Fruit fly (Drosophila melanogaster) whole organism, prepupa: ENCODE measurements around the gene CG14915.
A peak's percentile ranks its signal among the peaks of the same experiment; 100 is the strongest.

ENCODE experiments used
- Blimp-1 ChIP-seq: fragments of 200-800 bp; sonication (Bioruptor generic); optimal IDR thresholded peaks from 3 replicates; lab custom pipeline; 2017; ENCODE audit warnings: missing biosample characterization, missing genetic modification characterization, mild to moderate bottlenecking, moderate library complexity, missing genetic modification reagents
- CG10631 ChIP-seq: fragments of 200-800 bp; sonication (Bioruptor generic); optimal IDR thresholded peaks from 2 replicates; lab custom pipeline; 2016; ENCODE audit warnings: missing biosample characterization, missing genetic modification characterization
- CG15336 ChIP-seq: fragments of 200-800 bp; sonication (Bioruptor generic); IDR thresholded peaks from 2 replicates; pipeline ENCODE4 v1.3.6; 2022; ENCODE audit warnings: missing biosample characterization, missing genetic modification characterization
- CG16779 ChIP-seq: fragments of 200-800 bp; sonication (Bioruptor generic); optimal IDR thresholded peaks from 3 replicates; lab custom pipeline; 2017; ENCODE audit warnings: missing biosample characterization, mild to moderate bottlenecking, missing genetic modification characterization
- CG3032 ChIP-seq: fragments of 200-800 bp; optimal IDR thresholded peaks from 2 replicates; lab custom pipeline; 2019; ENCODE audit warnings: missing biosample characterization, mild to moderate bottlenecking, missing genetic modification characterization, moderate library complexity
- CG6163 ChIP-seq: fragments of 200-800 bp; sonication (Bioruptor generic); IDR thresholded peaks from 3 replicates; pipeline ENCODE4 v1.3.6; 2022; ENCODE audit warnings: missing biosample characterization, missing genetic modification characterization
- CG7368 ChIP-seq: fragments of 200-800 bp; sonication (Bioruptor generic); optimal IDR thresholded peaks from 3 replicates; lab custom pipeline; 2016; ENCODE audit warnings: missing biosample characterization, missing genetic modification characterization
- Eip78C ChIP-seq: fragments of 200-800 bp; sonication (Bioruptor generic); peaks from one replicate; lab custom pipeline; 2016; ENCODE audit warnings: missing biosample characterization, missing genetic modification characterization
- Eip93F ChIP-seq: fragments of 200-800 bp; sonication (Bioruptor generic); optimal IDR thresholded peaks from 2 replicates; lab custom pipeline; 2016; ENCODE audit warnings: missing biosample characterization, mild to moderate bottlenecking, missing genetic modification characterization
- Ets21C ChIP-seq: fragments of 200-800 bp; sonication (Bioruptor generic); optimal IDR thresholded peaks from 3 replicates; lab custom pipeline; 2016; ENCODE audit warnings: missing biosample characterization, missing genetic modification characterization
- Hr39 ChIP-seq: fragments of 200-800 bp; sonication (Bioruptor generic); optimal IDR thresholded peaks from 2 replicates; lab custom pipeline; 2016; ENCODE audit warnings: missing biosample characterization, missing genetic modification characterization
- Lpt ChIP-seq: fragments of 200-800 bp; sonication (Bioruptor generic); optimal IDR thresholded peaks from 3 replicates; lab custom pipeline; 2016; ENCODE audit warnings: missing biosample characterization, missing genetic modification characterization
- OdsH ChIP-seq: fragments of 200-800 bp; sonication (Bioruptor generic); optimal IDR thresholded peaks from 3 replicates; lab custom pipeline; 2016; ENCODE audit warnings: missing biosample characterization, missing genetic modification characterization
- achi ChIP-seq: fragments of 200-800 bp; sonication (Bioruptor generic); optimal IDR thresholded peaks from 3 replicates; lab custom pipeline; 2016; ENCODE audit warnings: missing biosample characterization, missing genetic modification characterization
- eg ChIP-seq: fragments of 200-800 bp; sonication (Bioruptor generic); IDR thresholded peaks from 3 replicates; pipeline ENCODE4 v1.3.6; 2022; ENCODE audit warnings: missing biosample characterization, missing genetic modification characterization
- esn ChIP-seq: fragments of 200-800 bp; sonication (Bioruptor generic); optimal IDR thresholded peaks from 2 replicates; lab custom pipeline; 2016; ENCODE audit warnings: missing biosample characterization, mild to moderate bottlenecking, missing genetic modification characterization, moderate library complexity
- fd59A ChIP-seq: fragments of 200-800 bp; sonication (Bioruptor generic); optimal IDR thresholded peaks from 2 replicates; lab custom pipeline; 2017; ENCODE audit warnings: missing biosample characterization, mild to moderate bottlenecking, missing genetic modification characterization, missing genetic modification reagents
- lz ChIP-seq: fragments of 200-800 bp; sonication (Bioruptor generic); optimal IDR thresholded peaks from 3 replicates; lab custom pipeline; 2016; ENCODE audit warnings: missing biosample characterization, missing genetic modification characterization
- pdm3 ChIP-seq: fragments of 200-800 bp; sonication (Bioruptor generic); optimal IDR thresholded peaks from 3 replicates; lab custom pipeline; 2016; ENCODE audit warnings: missing biosample characterization, missing genetic modification characterization
- spab ChIP-seq: fragments of 200-800 bp; sonication (Bioruptor generic); optimal IDR thresholded peaks from 2 replicates; lab custom pipeline; 2017; ENCODE audit warnings: missing biosample characterization, mild to moderate bottlenecking, missing genetic modification characterization, missing genetic modification reagents
- svp ChIP-seq: fragments of 200-800 bp; sonication (Bioruptor generic); peaks from one replicate; lab custom pipeline; 2016; ENCODE audit warnings: missing biosample characterization, missing genetic modification characterization

CG14915 gene

dm6 chr2L:11113011-11113528, 42.2 kb downstream of the CG14915 start, which contains the start of gene Idua (continued):
- TF ChIP-seq Ets21C (GFP tag; lab: Kevin White, UChicago): peak; percentile 54

- no peak for TF ChIP-seq spab
- TF ChIP-seq fd59A (GFP tag; lab: Kevin White, UChicago): no peak
- TF ChIP-seq esn: no peak
- TF ChIP-seq svp (GFP tag; lab: Kevin White, UChicago): no peak
- TF ChIP-seq Hr39 (GFP tag; lab: Kevin White, UChicago): no peak
- no peak for TF ChIP-seq CG16779 (tag; lab: Kevin White, UChicago)
- no peak for TF ChIP-seq CG15336 (GFP tag; lab: Robert Waterston, UW)
- no peak for TF ChIP-seq CG7368
- no peak for TF ChIP-seq lz (GFP tag; lab: Kevin White, UChicago)
- TF ChIP-seq CG3032: no peak
- TF ChIP-seq OdsH (GFP tag; lab: Kevin White, UChicago): no peak
- no peak for TF ChIP-seq CG10631 (GFP tag; lab: Kevin White, UChicago)
- TF ChIP-seq Eip78C (GFP tag; lab: Kevin White, UChicago): no peak
- no peak for TF ChIP-seq CG6163 (GFP tag; lab: Robert Waterston, UW)
These were observed 42.9 kb downstream of the CG14915 start, which contains the start of gene Gr32a for dm6 chr2L:11113714-11114113. Gene Gr32a, plus strand, starts transcription at chr2L:11114014.

dm6 chr2L:11119966-11120517, 49.2 kb downstream of the CG14915 start, which contains the start of gene CG6230:
Gene CG6230, minus strand, starts transcription at chr2L:11120319.
- TF ChIP-seq achi (GFP tag; lab: Kevin White, UChicago): peak; percentile 85
- no peak for TF ChIP-seq CG6163 (GFP tag; lab: Robert Waterston, UW)
- no peak for TF ChIP-seq Blimp-1 (GFP tag; lab: Kevin White, UChicago)
- no peak for TF ChIP-seq pdm3
- TF ChIP-seq eg (GFP tag; lab: Robert Waterston, UW): no peak
- no peak for TF ChIP-seq Eip93F (GFP tag; lab: Kevin White, UChicago)
- no peak for TF ChIP-seq Lpt
